Worm (Caenorhabditis elegans) whole organism, L2 larva: ENCODE results near the gene F36G3.1.

Experiments
- R02D3.7 ChIP-seq: fragments of 150-350 bp; optimal IDR thresholded peaks from 2 replicates; lab custom pipeline; 2014; ENCODE audit warnings: missing biosample characterization, missing genetic modification characterization
- ZK546.5 ChIP-seq: sonication (generic microtip); optimal IDR thresholded peaks from 2 replicates; lab custom pipeline; 2017; ENCODE audit warnings: missing biosample characterization, missing genetic modification characterization
- egl-27 ChIP-seq: sonication (generic microtip); optimal IDR thresholded peaks from 3 replicates; lab custom pipeline; 2017; ENCODE audit warnings: missing biosample characterization, missing genetic modification reagents, missing genetic modification characterization
- gmeb-1 ChIP-seq: fragments of 150-350 bp; optimal IDR thresholded peaks from 2 replicates; lab custom pipeline; 2014; ENCODE audit warnings: missing biosample characterization, missing genetic modification characterization
- lin-13 ChIP-seq: fragments of 150-350 bp; optimal IDR thresholded peaks from 2 replicates; lab custom pipeline; 2014; ENCODE audit warnings: missing biosample characterization, missing genetic modification reagents, missing genetic modification characterization
- lsy-2 ChIP-seq, 2 experiments: fragments of 150-350 bp in 1 of 2; sonication (generic microtip) in 1 of 2; optimal IDR thresholded peaks; 2 replicates each; lab custom pipeline; 2014 to 2017; ENCODE audit warnings: missing biosample characterization in 2 of 2, missing genetic modification characterization in 2 of 2
- nhr-11 ChIP-seq: fragments of 150-350 bp; optimal IDR thresholded peaks from 2 replicates; lab custom pipeline; 2014; ENCODE audit warnings: missing biosample characterization, missing genetic modification characterization
- peb-1 ChIP-seq: fragments of 150-350 bp; optimal IDR thresholded peaks from 2 replicates; lab custom pipeline; 2014; ENCODE audit warnings: missing biosample characterization, missing genetic modification characterization
- skn-1 ChIP-seq: sonication (generic microtip); optimal IDR thresholded peaks from 2 replicates; lab custom pipeline; 2017; ENCODE audit warnings: missing biosample characterization, missing genetic modification characterization
- snpc-4 ChIP-seq: fragments of 150-350 bp; optimal IDR thresholded peaks from 2 replicates; lab custom pipeline; 2014; ENCODE audit warnings: missing biosample characterization, missing genetic modification characterization
- ztf-11 ChIP-seq: sonication (generic microtip); optimal IDR thresholded peaks from 2 replicates; lab custom pipeline; 2017; ENCODE audit warnings: missing biosample characterization, missing genetic modification characterization

ce11 chrX:9742058-9742457 lies 47.0 kb downstream of the F36G3.1 start:
- TF ChIP-seq ztf-11 (no peak), peb-1 (tag; lab: Kevin White, UChicago) (no peak), egl-27 (tag; lab: Kevin White, UChicago) (no peak), skn-1 (tag; lab: Kevin White, UChicago) (no peak), lsy-2 (tag; optimal IDR thresholded peaks at IDR 0.05; lab: Kevin White, UChicago) (no peak), ZK546.5 (tag; lab: Kevin White, UChicago) (no peak), nhr-11 (tag; lab: Kevin White, UChicago) (no peak), gmeb-1 (tag; lab: Kevin White, UChicago) (no peak), R02D3.7 (tag; lab: Kevin White, UChicago) (no peak), lin-13 (GFP tag; lab: Kevin White, UChicago) (no peak), snpc-4 (tag; lab: Kevin White, UChicago) (no peak)
